Worm (Caenorhabditis elegans): ENCODE measurements around the gene hyl-1.

hyl-1 gene

DNA sequence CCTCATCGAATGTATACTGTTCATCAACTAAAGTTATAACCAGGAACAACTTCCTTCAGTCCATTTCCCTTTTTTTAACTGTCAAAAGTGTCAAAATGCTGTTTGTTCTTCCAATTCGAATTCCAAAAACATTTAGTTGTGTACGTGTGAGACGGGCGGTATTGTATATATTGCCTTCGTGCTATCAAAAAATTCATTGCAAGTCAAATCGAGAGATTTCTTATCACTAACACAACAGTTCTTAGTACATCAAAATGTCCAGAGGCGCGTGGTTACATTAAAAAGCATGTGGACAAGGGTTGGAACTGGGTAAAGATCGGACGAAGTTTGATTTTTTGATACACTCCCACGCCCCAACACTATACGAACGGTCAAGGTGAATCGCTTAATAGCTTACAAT is 10.6 kb upstream of the hyl-1 start:
- peak; percentile 58 for TF ChIP-seq nhr-25 (tag; optimal IDR thresholded peaks at IDR 0.05)
- peak; percentile 26 for TF ChIP-seq F13H6.1 (tag; optimal IDR thresholded peaks at IDR 0.05)
- no peak for TF ChIP-seq ztf-4 (tag; optimal IDR thresholded peaks at IDR 0.05)
- no peak for TF ChIP-seq nhr-77 (tag; optimal IDR thresholded peaks at IDR 0.05)
- no peak for TF ChIP-seq nhr-23 (tag; optimal IDR thresholded peaks at IDR 0.05)
- peak; percentile 51 to 70 for TF ChIP-seq mdl-1 (tag; optimal IDR thresholded peaks at IDR 0.05)
- TF ChIP-seq gmeb-1 (tag; optimal IDR thresholded peaks at IDR 0.05), result peak; percentile 38
- peak; percentile 72 for TF ChIP-seq nhr-21 (tag; optimal IDR thresholded peaks at IDR 0.05)
- TF ChIP-seq ama-1 (optimal IDR thresholded peaks at IDR 0.05), result no peak
- TF ChIP-seq sma-9 (GFP tag; optimal IDR thresholded peaks at IDR 0.05), result peak; percentile 97
- no peak for TF ChIP-seq sma-9 (tag; optimal IDR thresholded peaks at IDR 0.05)
- TF ChIP-seq nhr-129 (tag; optimal IDR thresholded peaks at IDR 0.05), result peak; percentile 41
- peak; percentile 66 for TF ChIP-seq crh-2 (tag; optimal IDR thresholded peaks at IDR 0.05)
- TF ChIP-seq fos-1 (tag; optimal IDR thresholded peaks at IDR 0.05), result peak; percentile 73
- no peak for TF ChIP-seq sem-4 (tag; optimal IDR thresholded peaks at IDR 0.05)
- TF ChIP-seq sma-3 (GFP tag; optimal IDR thresholded peaks at IDR 0.05), result peak; percentile 78

DNA sequence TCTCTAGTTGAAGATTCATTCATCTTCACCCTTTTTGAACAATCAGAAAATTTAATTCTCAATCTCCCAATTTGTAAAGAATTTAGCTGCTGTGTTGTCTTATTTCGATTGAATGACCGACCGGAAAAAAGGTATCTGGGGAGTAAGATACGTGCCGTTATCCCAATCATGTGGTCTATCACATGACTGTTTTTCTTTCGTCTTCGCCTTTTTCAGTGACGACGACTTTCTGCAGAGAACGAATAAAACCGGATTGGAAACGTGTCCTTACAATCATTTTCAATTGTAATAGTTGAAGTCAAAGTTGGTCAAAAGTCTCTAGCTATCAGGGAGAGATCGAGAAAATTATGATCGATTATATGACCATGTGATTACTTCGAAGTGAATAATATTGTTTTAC is 9.9 kb upstream of the hyl-1 start:
- TF ChIP-seq gmeb-1 (tag; optimal IDR thresholded peaks at IDR 0.05), result peak; percentile 55
- TF ChIP-seq alr-1 (tag; optimal IDR thresholded peaks at IDR 0.05), result no peak
- TF ChIP-seq crh-2 (tag; optimal IDR thresholded peaks at IDR 0.05), result peak; percentile 71
- peak; percentile 44 for TF ChIP-seq ama-1 (optimal IDR thresholded peaks at IDR 0.05)
- TF ChIP-seq ZK546.5 (tag; optimal IDR thresholded peaks at IDR 0.05), result no peak
- TF ChIP-seq R02D3.7 (tag; optimal IDR thresholded peaks at IDR 0.05), result no peak
- no peak for TF ChIP-seq nhr-10 (tag; optimal IDR thresholded peaks at IDR 0.05)
- peak; percentile 95 for TF ChIP-seq nhr-25 (tag; optimal IDR thresholded peaks at IDR 0.05)
- no peak for TF ChIP-seq ceh-82 (tag; optimal IDR thresholded peaks at IDR 0.05)
- TF ChIP-seq C34F6.9 (tag; optimal IDR thresholded peaks at IDR 0.05), result peak; percentile 17
- TF ChIP-seq nhr-21 (tag; optimal IDR thresholded peaks at IDR 0.05), result peak; percentile 93
- TF ChIP-seq sma-9 (GFP tag; optimal IDR thresholded peaks at IDR 0.05), result peak; percentile 96
- TF ChIP-seq sma-9 (tag; optimal IDR thresholded peaks at IDR 0.05), result no peak
- peak in 1 of 2 experiments; percentile 58 for TF ChIP-seq lsy-2 (tag; optimal IDR thresholded peaks at IDR 0.05)
- no peak for TF ChIP-seq nhr-12 (tag; optimal IDR thresholded peaks at IDR 0.05)
- TF ChIP-seq Y55F3AM.14 (GFP tag; optimal IDR thresholded peaks at IDR 0.05), result no peak
- no peak for TF ChIP-seq lin-11 (tag; optimal IDR thresholded peaks at IDR 0.05)
- no peak for TF ChIP-seq zag-1 (tag; optimal IDR thresholded peaks at IDR 0.05)
- TF ChIP-seq ceh-16 (tag; optimal IDR thresholded peaks at IDR 0.05), result no peak
- peak; percentile 72 for TF ChIP-seq nhr-129 (tag; optimal IDR thresholded peaks at IDR 0.05)
- TF ChIP-seq lin-39 (tag; optimal IDR thresholded peaks at IDR 0.05), result no peak
- no peak for TF ChIP-seq unc-55 (GFP tag; optimal IDR thresholded peaks at IDR 0.05)
- TF ChIP-seq unc-62 (GFP tag; optimal IDR thresholded peaks at IDR 0.05), result no peak
- TF ChIP-seq nhr-237 (tag; optimal IDR thresholded peaks at IDR 0.05), result no peak
- no peak for TF ChIP-seq dmd-4 (tag; optimal IDR thresholded peaks at IDR 0.05)
- TF ChIP-seq egl-27 (tag; optimal IDR thresholded peaks at IDR 0.05), result peak; percentile 66
- no peak for TF ChIP-seq ztf-11 (tag; optimal IDR thresholded peaks at IDR 0.05)
- TF ChIP-seq nhr-11 (tag; optimal IDR thresholded peaks at IDR 0.05), result no peak
- TF ChIP-seq elt-1 (tag; optimal IDR thresholded peaks at IDR 0.05), result no peak
- TF ChIP-seq blmp-1 (tag; optimal IDR thresholded peaks at IDR 0.05; ENCODE audit: insufficient read depth), result peak; percentile 73
- no peak for TF ChIP-seq unc-39 (tag; optimal IDR thresholded peaks at IDR 0.05)
- TF ChIP-seq elt-3 (tag; optimal IDR thresholded peaks at IDR 0.05), result no peak
- peak; percentile 50 for TF ChIP-seq sem-4 (tag; optimal IDR thresholded peaks at IDR 0.05)
- TF ChIP-seq aly-2 (tag; optimal IDR thresholded peaks at IDR 0.05), result no peak
- TF ChIP-seq nhr-77 (tag; optimal IDR thresholded peaks at IDR 0.05), result no peak
- peak; percentile 91 for TF ChIP-seq sma-3 (GFP tag; optimal IDR thresholded peaks at IDR 0.05)
- no peak for TF ChIP-seq snpc-4 (tag; optimal IDR thresholded peaks at IDR 0.05)
- no peak for TF ChIP-seq lin-13 (GFP tag; optimal IDR thresholded peaks at IDR 0.05)
- no peak for TF ChIP-seq nhr-23 (tag; optimal IDR thresholded peaks at IDR 0.05)
- no peak for TF ChIP-seq skn-1 (tag; optimal IDR thresholded peaks at IDR 0.05)
- TF ChIP-seq mab-5 (tag; optimal IDR thresholded peaks at IDR 0.05), result no peak
- peak; percentile 41 for TF ChIP-seq F13H6.1 (tag; optimal IDR thresholded peaks at IDR 0.05)
- no peak for TF ChIP-seq ztf-4 (tag; optimal IDR thresholded peaks at IDR 0.05)
- peak; percentile 76 for TF ChIP-seq nhr-6 (tag; optimal IDR thresholded peaks at IDR 0.05)
- no peak for TF ChIP-seq peb-1 (tag; optimal IDR thresholded peaks at IDR 0.05)
- TF ChIP-seq mdl-1 (tag; optimal IDR thresholded peaks at IDR 0.05), result peak in 1 of 2 experiments; percentile 31
- no peak for TF ChIP-seq mbf-1 (tag; optimal IDR thresholded peaks at IDR 0.05)
- peak; percentile 11 for TF ChIP-seq fos-1 (tag; optimal IDR thresholded peaks at IDR 0.05)
- no peak for TF ChIP-seq ztf-1 (GFP tag; conservative IDR thresholded peaks at IDR 0.05)
